Worm (Caenorhabditis elegans): ENCODE results near the gene T21C12.8.

- TF ChIP-seq F13H6.1 (tag; optimal IDR thresholded peaks at IDR 0.05) (no peak), unc-3 (GFP tag; conservative IDR thresholded peaks at IDR 0.05) (no peak), unc-3 (tag; optimal IDR thresholded peaks at IDR 0.05) (no peak)
Measured at ce11 chrIII:10537003-10537402, 15.8 kb downstream of the T21C12.8 start.
